Worm (Caenorhabditis elegans) whole organism, L4 larva: Measurements from ENCODE around the gene lec-5.

ENCODE experiments used
- D1046.2 ChIP-seq: fragments of 200-800 bp; sonication (Bioruptor generic); IDR thresholded peaks from 2 replicates; pipeline ENCODE4 v1.3.6; 2022; ENCODE audit warnings: missing genetic modification characterization, missing compliant biosample characterization
- F10B5.3 ChIP-seq: sonication (generic microtip); optimal IDR thresholded peaks from 2 replicates; lab custom pipeline; 2016; ENCODE audit warnings: mild to moderate bottlenecking, missing genetic modification characterization, missing compliant biosample characterization
- F37D6.2 ChIP-seq: sonication (generic microtip); optimal IDR thresholded peaks from 2 replicates; lab custom pipeline; 2016; ENCODE audit warnings: mild to moderate bottlenecking, missing genetic modification characterization, missing compliant biosample characterization
- T20F7.1 ChIP-seq: fragments of 200-800 bp; sonication (Bioruptor generic); optimal IDR thresholded peaks from 2 replicates; lab custom pipeline; 2018; ENCODE audit warnings: mild to moderate bottlenecking, missing genetic modification characterization, missing compliant biosample characterization
- Y105C5A.15 ChIP-seq: fragments of 200-800 bp; sonication (Bioruptor generic); IDR thresholded peaks from 2 replicates; pipeline ENCODE4 v1.3.6; 2022; ENCODE audit warnings: missing genetic modification characterization, missing compliant biosample characterization
- aha-1 ChIP-seq: fragments of 150-350 bp; peaks from one replicate; lab custom pipeline; 2014; ENCODE audit warnings: missing biosample characterization, missing genetic modification characterization
- arid-1 ChIP-seq: fragments of 200-800 bp; sonication (Bioruptor generic); conservative IDR thresholded peaks from 2 replicates; pipeline ENCODE4 v1.3.6; 2022; ENCODE audit warnings: missing genetic modification reagents, missing genetic modification characterization, missing compliant biosample characterization
- attf-4 ChIP-seq: sonication (generic microtip); optimal IDR thresholded peaks from 3 replicates; lab custom pipeline; 2017; ENCODE audit warnings: missing biosample characterization, missing genetic modification characterization
- ceh-20 ChIP-seq: fragments of 200-800 bp; sonication (Bioruptor generic); IDR thresholded peaks from 2 replicates; pipeline ENCODE4 v1.3.6; 2022; ENCODE audit warnings: missing genetic modification reagents, missing genetic modification characterization, missing compliant biosample characterization
- ceh-28 ChIP-seq: fragments of 150-350 bp; optimal IDR thresholded peaks from 2 replicates; lab custom pipeline; 2014; ENCODE audit warnings: missing biosample characterization, missing genetic modification reagents, missing genetic modification characterization
- ceh-62 ChIP-seq: sonication (generic microtip); optimal IDR thresholded peaks from 2 replicates; lab custom pipeline; 2017; ENCODE audit warnings: missing biosample characterization, missing genetic modification characterization
- ctbp-1 ChIP-seq: fragments of 200-800 bp; sonication (Bioruptor generic); IDR thresholded peaks from 2 replicates; pipeline ENCODE4 v1.3.6; 2022; ENCODE audit warnings: missing genetic modification reagents, missing genetic modification characterization, missing compliant biosample characterization
- daf-16 ChIP-seq, 3 experiments: sonication (generic microtip); optimal IDR thresholded peaks; 2 replicates each; lab custom pipeline; 2016 to 2017; ENCODE audit warnings: missing genetic modification characterization in 3 of 3, missing genetic modification reagents in 3 of 3, mild to moderate bottlenecking in 2 of 3, missing compliant biosample characterization in 2 of 3, missing biosample characterization in 1 of 3, moderate library complexity in 1 of 3
- daf-19 ChIP-seq: fragments of 200-800 bp; sonication (Bioruptor generic); conservative IDR thresholded peaks from 2 replicates; pipeline ENCODE4 v1.3.6; 2022; ENCODE audit warnings: missing genetic modification characterization, missing compliant biosample characterization
- dmd-8 ChIP-seq: fragments of 200-800 bp; sonication (Bioruptor generic); IDR thresholded peaks from 2 replicates; pipeline ENCODE4 v1.3.6; 2022; ENCODE audit warnings: missing genetic modification characterization, missing compliant biosample characterization
- dve-1 ChIP-seq: sonication (generic microtip); optimal IDR thresholded peaks from 2 replicates; lab custom pipeline; 2017; ENCODE audit warnings: antibody characterized with exemption, mild to moderate bottlenecking, missing genetic modification characterization, missing compliant biosample characterization; ENCODE audit not compliant: insufficient read depth
- fkh-10 ChIP-seq: fragments of 150-350 bp; optimal IDR thresholded peaks from 2 replicates; lab custom pipeline; 2014; ENCODE audit warnings: missing biosample characterization, missing genetic modification reagents, missing genetic modification characterization
- gei-8 ChIP-seq: fragments of 200-800 bp; sonication (Bioruptor generic); optimal IDR thresholded peaks from 2 replicates; lab custom pipeline; 2018; ENCODE audit warnings: mild to moderate bottlenecking, missing genetic modification characterization, missing compliant biosample characterization
- hmg-1.1 ChIP-seq: fragments of 200-800 bp; sonication (Bioruptor generic); IDR thresholded peaks from 2 replicates; pipeline ENCODE4 v1.3.6; 2022; ENCODE audit warnings: missing genetic modification reagents, missing genetic modification characterization, missing compliant biosample characterization
- lin-13 ChIP-seq: fragments of 150-350 bp; optimal IDR thresholded peaks from 2 replicates; lab custom pipeline; 2014; ENCODE audit warnings: missing biosample characterization, missing genetic modification reagents, missing genetic modification characterization
- lin-29 ChIP-seq: fragments of 200-800 bp; sonication (Bioruptor generic); IDR thresholded peaks from 2 replicates; pipeline ENCODE4 v1.3.6; 2022; ENCODE audit warnings: missing genetic modification reagents, missing genetic modification characterization, missing compliant biosample characterization
- lsy-2 ChIP-seq, 2 experiments: fragments of 150-350 bp in 1 of 2; sonication (generic microtip) in 1 of 2; optimal IDR thresholded peaks; 2 replicates each; lab custom pipeline; 2014 to 2017; ENCODE audit warnings: missing biosample characterization in 2 of 2, missing genetic modification characterization in 2 of 2
- madf-5 ChIP-seq, 2 experiments: fragments of 200-800 bp; sonication (Bioruptor generic); IDR thresholded peaks; 2 replicates each; pipeline ENCODE4 v1.3.6; 2022; ENCODE audit warnings: missing compliant biosample characterization in 2 of 2, missing genetic modification characterization in 2 of 2
- mdl-1 ChIP-seq, 2 experiments: fragments of 150-350 bp in 1 of 2; sonication (generic microtip) in 1 of 2; optimal IDR thresholded peaks; 2 replicates each; lab custom pipeline; 2014 to 2017; ENCODE audit warnings: missing biosample characterization in 2 of 2, missing genetic modification characterization in 2 of 2
- mxl-2 ChIP-seq: fragments of 200-800 bp; sonication (Bioruptor generic); conservative IDR thresholded peaks from 2 replicates; pipeline ENCODE4 v1.3.6; 2022; ENCODE audit warnings: missing genetic modification reagents, missing genetic modification characterization, missing compliant biosample characterization
- nhr-11 ChIP-seq: fragments of 150-350 bp; optimal IDR thresholded peaks from 2 replicates; lab custom pipeline; 2014; ENCODE audit warnings: missing biosample characterization, missing genetic modification characterization
- nhr-28 ChIP-seq: fragments of 150-350 bp; optimal IDR thresholded peaks from 2 replicates; lab custom pipeline; 2014; ENCODE audit warnings: missing biosample characterization, missing genetic modification characterization
- nhr-41 ChIP-seq: fragments of 200-800 bp; sonication (Bioruptor generic); IDR thresholded peaks from 2 replicates; pipeline ENCODE4 v1.3.6; 2022; ENCODE audit warnings: missing genetic modification reagents, missing genetic modification characterization, missing compliant biosample characterization
- nhr-42 ChIP-seq: fragments of 200-800 bp; sonication (Bioruptor generic); IDR thresholded peaks from 2 replicates; pipeline ENCODE4 v1.3.6; 2022; ENCODE audit warnings: missing genetic modification characterization, missing compliant biosample characterization
- nhr-6 ChIP-seq: fragments of 150-350 bp; optimal IDR thresholded peaks from 2 replicates; lab custom pipeline; 2014; ENCODE audit warnings: missing biosample characterization, missing genetic modification characterization
- nhr-77 ChIP-seq: fragments of 150-350 bp; optimal IDR thresholded peaks from 2 replicates; lab custom pipeline; 2014; ENCODE audit warnings: missing biosample characterization, missing genetic modification characterization
- pqm-1 ChIP-seq: sonication (generic microtip); optimal IDR thresholded peaks from 2 replicates; lab custom pipeline; 2017; ENCODE audit warnings: missing biosample characterization, missing genetic modification characterization
- saeg-2 ChIP-seq: fragments of 200-800 bp; sonication (Bioruptor generic); IDR thresholded peaks from 2 replicates; pipeline ENCODE4 v1.3.6; 2022; ENCODE audit warnings: missing genetic modification reagents, missing genetic modification characterization, missing compliant biosample characterization
- unc-130 ChIP-seq: sonication (generic microtip); optimal IDR thresholded peaks from 2 replicates; lab custom pipeline; 2016; ENCODE audit warnings: missing genetic modification reagents, missing genetic modification characterization, missing compliant biosample characterization
- unc-39 ChIP-seq: sonication (generic microtip); optimal IDR thresholded peaks from 2 replicates; lab custom pipeline; 2017; ENCODE audit warnings: missing biosample characterization, missing genetic modification characterization
- unc-62 ChIP-seq, 3 experiments: fragments of 150-350 bp in 1 of 3; sonication (generic microtip); optimal IDR thresholded peaks in 2 of 3; peaks in 1 of 3; 1 replicate in 1 of 3; 2 replicates in 2 of 3; lab custom pipeline; 2014 to 2017; ENCODE audit warnings: missing biosample characterization in 3 of 3, missing genetic modification characterization in 3 of 3, missing genetic modification reagents in 3 of 3, missing genotype in 1 of 3
- zfp-2 ChIP-seq: sonication (generic microtip); optimal IDR thresholded peaks from 2 replicates; lab custom pipeline; 2016; ENCODE audit warnings: mild to moderate bottlenecking, missing genetic modification characterization, missing compliant biosample characterization
- ztf-11 ChIP-seq: fragments of 150-350 bp; optimal IDR thresholded peaks from 2 replicates; lab custom pipeline; 2014; ENCODE audit warnings: missing biosample characterization, missing genetic modification characterization

lec-5 gene

DNA sequence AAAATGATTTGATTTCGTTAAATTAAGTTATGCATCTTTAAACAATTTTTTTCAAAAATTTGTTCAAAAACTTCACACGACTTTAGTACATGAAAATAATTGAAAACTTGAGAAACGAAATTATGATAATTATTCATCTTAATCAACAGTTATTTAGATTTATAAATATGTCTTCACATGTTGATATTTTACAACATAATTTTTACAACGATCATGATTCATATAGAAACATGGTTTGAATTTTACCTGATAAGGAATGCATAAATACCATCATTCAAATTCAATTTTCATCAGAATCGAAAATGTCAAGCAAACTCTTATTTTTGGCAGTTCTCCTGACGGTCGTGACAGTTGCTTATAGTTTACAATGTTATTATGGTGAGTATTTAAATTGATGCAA is 23.0 kb upstream of the lec-5 start, which contains the start of gene tag-234:
tag-234 (plus strand) TSS at position 301 of the 400 bp plus-strand sequence.
- TF ChIP-seq daf-16 (GFP tag; optimal IDR thresholded peaks at IDR 0.05; lab: Kevin White, UChicago) (no peak), daf-16 (tag; optimal IDR thresholded peaks at IDR 0.05; lab: Kevin White, UChicago) (peak; percentile 64), nhr-6 (peak; percentile 7), nhr-28 (tag; lab: Kevin White, UChicago) (peak; percentile 4), ceh-20 (GFP tag; lab: Robert Waterston, UW) (no peak)

DNA sequence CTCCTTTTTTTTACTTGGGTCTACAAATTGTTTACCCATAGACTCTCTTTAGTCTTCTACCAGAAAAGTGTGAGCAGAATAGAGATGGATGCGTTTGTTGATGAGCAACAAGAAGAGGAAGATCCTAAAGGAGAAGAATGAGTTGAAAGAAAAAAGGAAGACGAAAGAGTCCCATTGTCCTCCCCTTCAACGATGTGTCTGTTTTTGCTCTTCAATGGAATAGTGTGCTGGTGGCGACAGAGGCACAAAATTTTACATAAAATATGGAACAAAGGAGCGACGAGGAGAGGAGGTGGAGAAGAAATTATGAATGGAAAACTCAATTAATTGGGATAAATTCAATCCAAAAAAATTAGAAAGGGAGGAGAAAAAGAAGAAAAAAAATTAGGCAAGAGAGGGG is 19.7 kb upstream of the lec-5 start:
- TF ChIP-seq nhr-6 (no peak), fkh-10 (GFP tag; lab: Kevin White, UChicago) (peak; percentile 87)

DNA sequence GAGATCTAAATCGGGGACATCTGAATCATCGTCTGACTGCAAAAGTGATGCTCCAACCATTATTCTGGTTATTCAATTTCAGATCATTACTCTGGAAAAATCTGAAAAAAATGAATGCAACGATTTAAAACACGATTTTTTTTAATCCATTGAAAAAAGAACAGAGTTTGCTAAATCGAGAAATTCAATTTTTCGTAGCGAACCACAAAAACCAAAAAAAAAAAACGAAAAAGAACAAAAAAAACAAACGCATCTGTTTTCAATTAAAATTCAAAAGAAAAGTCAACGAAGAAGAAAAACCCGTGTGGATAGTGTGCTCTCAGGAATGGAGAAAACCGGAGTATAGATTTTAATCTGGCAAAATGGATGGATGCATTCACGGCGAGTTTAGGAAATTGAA is 17.4 kb upstream of the lec-5 start, which contains the start of gene F55C12.4:
F55C12.4 (minus strand) TSS at position 101 of the 400 bp plus-strand sequence.
- no peak for TF ChIP-seq hmg-1.1 (GFP tag; lab: Robert Waterston, UW)
- no peak for TF ChIP-seq ceh-28 (tag; lab: Kevin White, UChicago)
- TF ChIP-seq lsy-2 (tag; optimal IDR thresholded peaks at IDR 0.05; lab: Kevin White, UChicago) = no peak

- TF ChIP-seq nhr-11 (tag; lab: Kevin White, UChicago) (no peak), nhr-77 (tag; lab: Kevin White, UChicago) (no peak), madf-5 (GFP tag; IDR thresholded peaks at IDR 0.05; lab: Robert Waterston, UW) (no peak), F37D6.2 (tag; lab: Kevin White, UChicago) (no peak), T20F7.1 (no peak), pqm-1 (tag; lab: Kevin White, UChicago) (no peak), fkh-10 (GFP tag; lab: Kevin White, UChicago) (no peak), ceh-20 (GFP tag; lab: Robert Waterston, UW) (no peak), mxl-2 (no peak), ztf-11 (no peak), hmg-1.1 (GFP tag; lab: Robert Waterston, UW) (no peak), daf-19 (no peak), unc-39 (no peak), unc-62 (GFP tag; optimal IDR thresholded peaks at IDR 0.05 in 1 of 2; lab: Kevin White, UChicago) (no peak), unc-62 (tag; optimal IDR thresholded peaks at IDR 0.05; lab: Kevin White, UChicago) (no peak), nhr-41 (no peak), attf-4 (tag; lab: Kevin White, UChicago) (no peak), mdl-1 (tag; optimal IDR thresholded peaks at IDR 0.05; lab: Kevin White, UChicago) (no peak), nhr-6 (no peak), F10B5.3 (tag; lab: Kevin White, UChicago) (no peak), dmd-8 (GFP tag; lab: Robert Waterston, UW) (no peak)
These were observed 13.2 kb upstream of the lec-5 start, which contains the start of gene H41C03.1 for ce11 chrII:5854122-5854521. TSS of gene H41C03.1 (plus strand) at chrII:5854422.

- TF ChIP-seq nhr-42 (GFP tag; lab: Robert Waterston, UW) (no peak), nhr-28 (tag; lab: Kevin White, UChicago) (peak; percentile 62), Y105C5A.15 (GFP tag; lab: Robert Waterston, UW) (no peak)
These were observed 12.4 kb upstream of the lec-5 start for ce11 chrII:5853261-5853660.

ce11 chrII:5852007-5852406 is 11.1 kb upstream of the lec-5 start, which contains the start of gene H41C03.2:
TSS of gene H41C03.2 (minus strand) at chrII:5852107.
- peak in 1 of 2 experiments; percentile 75 for TF ChIP-seq unc-62 (GFP tag; optimal IDR thresholded peaks at IDR 0.05 in 1 of 2; lab: Kevin White, UChicago)
- TF ChIP-seq unc-62 (tag; optimal IDR thresholded peaks at IDR 0.05; lab: Kevin White, UChicago) = no peak
- no peak for TF ChIP-seq ceh-62 (tag; lab: Kevin White, UChicago)

- no peak for TF ChIP-seq gei-8
- no peak for TF ChIP-seq zfp-2
- TF ChIP-seq ceh-28 (tag; lab: Kevin White, UChicago) = no peak
- TF ChIP-seq lin-13 = no peak
- no peak for TF ChIP-seq F10B5.3 (tag; lab: Kevin White, UChicago)
- no peak for TF ChIP-seq unc-130 (GFP tag; lab: Kevin White, UChicago)
- TF ChIP-seq nhr-6 = no peak
- no peak for TF ChIP-seq hmg-1.1 (GFP tag; lab: Robert Waterston, UW)
- TF ChIP-seq pqm-1 (tag; lab: Kevin White, UChicago) = peak; percentile 12
- TF ChIP-seq aha-1 (tag; lab: Kevin White, UChicago) = no peak
- peak; percentile 72 for TF ChIP-seq nhr-28 (tag; lab: Kevin White, UChicago)
- TF ChIP-seq saeg-2 (GFP tag; lab: Robert Waterston, UW) = no peak
- no peak for TF ChIP-seq arid-1 (GFP tag; lab: Robert Waterston, UW)
- no peak for TF ChIP-seq ctbp-1
- no peak for TF ChIP-seq daf-19
- TF ChIP-seq dve-1 (tag; lab: Kevin White, UChicago) = peak; percentile 34
- no peak for TF ChIP-seq D1046.2 (GFP tag; lab: Robert Waterston, UW)
- no peak for TF ChIP-seq lin-29
- TF ChIP-seq, all 104 proteins: peak for 3
These were observed 5.3 kb upstream of the lec-5 start for ce11 chrII:5846181-5846580.
